Worm (Caenorhabditis elegans): Measurements from ENCODE around the gene ceh-58.

Gene ceh-58

ce11 chrII:10379546-10379945 lies 10.1 kb upstream of the ceh-58 start:
- TF ChIP-seq C34F6.9 (tag; optimal IDR thresholded peaks at IDR 0.05) (peak; percentile 28), aly-2 (tag; optimal IDR thresholded peaks at IDR 0.05) (no peak), unc-55 (GFP tag; optimal IDR thresholded peaks at IDR 0.05) (peak; percentile 27), sma-9 (GFP tag; optimal IDR thresholded peaks at IDR 0.05) (no peak), sma-9 (tag; optimal IDR thresholded peaks at IDR 0.05) (no peak)

- TF ChIP-seq lsy-2 (tag; optimal IDR thresholded peaks at IDR 0.05) (peak in 1 of 2 experiments; percentile 17), nhr-237 (tag; optimal IDR thresholded peaks at IDR 0.05) (no peak), lin-39 (tag; optimal IDR thresholded peaks at IDR 0.05) (no peak), unc-39 (tag; optimal IDR thresholded peaks at IDR 0.05) (no peak)
These were observed 8.5 kb upstream of the ceh-58 start for ce11 chrII:10377901-10378300.

ce11 chrII:10374776-10375175 lies 5.4 kb upstream of the ceh-58 start:
- no peak for TF ChIP-seq nhr-11 (tag; optimal IDR thresholded peaks at IDR 0.05)
- no peak for TF ChIP-seq nhr-25 (tag; optimal IDR thresholded peaks at IDR 0.05)
- TF ChIP-seq gmeb-1 (tag; optimal IDR thresholded peaks at IDR 0.05): no peak
- TF ChIP-seq egl-27 (tag; optimal IDR thresholded peaks at IDR 0.05): no peak
- no peak for TF ChIP-seq lin-39 (tag; optimal IDR thresholded peaks at IDR 0.05)
- no peak for TF ChIP-seq unc-39 (tag; optimal IDR thresholded peaks at IDR 0.05)
- TF ChIP-seq unc-55 (GFP tag; optimal IDR thresholded peaks at IDR 0.05): no peak

ce11 chrII:10373536-10374169 lies 4.3 kb upstream of the ceh-58 start:
- TF ChIP-seq C34F6.9 (tag; optimal IDR thresholded peaks at IDR 0.05): peak; percentile 32
- peak in 1 of 2 experiments; percentile 5 for TF ChIP-seq lsy-2 (tag; optimal IDR thresholded peaks at IDR 0.05)
- TF ChIP-seq nhr-25 (tag; optimal IDR thresholded peaks at IDR 0.05): peak; percentile 60
- TF ChIP-seq skn-1 (tag; optimal IDR thresholded peaks at IDR 0.05): no peak
- TF ChIP-seq nhr-12 (tag; optimal IDR thresholded peaks at IDR 0.05): no peak
- TF ChIP-seq sem-4 (tag; optimal IDR thresholded peaks at IDR 0.05): peak; percentile 58

- TF ChIP-seq fos-1 (tag; optimal IDR thresholded peaks at IDR 0.05) (peak; percentile 14), nhr-12 (tag; optimal IDR thresholded peaks at IDR 0.05) (no peak), gmeb-1 (tag; optimal IDR thresholded peaks at IDR 0.05) (no peak), unc-55 (GFP tag; optimal IDR thresholded peaks at IDR 0.05) (no peak), skn-1 (tag; optimal IDR thresholded peaks at IDR 0.05) (peak; percentile 11)
These were observed 3.6 kb upstream of the ceh-58 start for ce11 chrII:10373016-10373415.

- TF ChIP-seq lin-13 (GFP tag; optimal IDR thresholded peaks at IDR 0.05) (no peak), unc-55 (GFP tag; optimal IDR thresholded peaks at IDR 0.05) (peak; percentile 43), elt-1 (tag; optimal IDR thresholded peaks at IDR 0.05) (no peak), egl-27 (tag; optimal IDR thresholded peaks at IDR 0.05) (no peak), nhr-12 (tag; optimal IDR thresholded peaks at IDR 0.05) (no peak), nhr-21 (tag; optimal IDR thresholded peaks at IDR 0.05) (no peak), F13H6.1 (tag; optimal IDR thresholded peaks at IDR 0.05) (no peak), nhr-25 (tag; optimal IDR thresholded peaks at IDR 0.05) (no peak), nhr-129 (tag; optimal IDR thresholded peaks at IDR 0.05) (peak; percentile 18), dmd-4 (tag; optimal IDR thresholded peaks at IDR 0.05) (no peak), unc-39 (tag; optimal IDR thresholded peaks at IDR 0.05) (no peak), Y55F3AM.14 (GFP tag; optimal IDR thresholded peaks at IDR 0.05) (no peak), snpc-4 (tag; optimal IDR thresholded peaks at IDR 0.05) (no peak), crh-2 (tag; optimal IDR thresholded peaks at IDR 0.05) (no peak), sma-9 (GFP tag; optimal IDR thresholded peaks at IDR 0.05) (no peak), sma-9 (tag; optimal IDR thresholded peaks at IDR 0.05) (no peak), lsy-2 (tag; optimal IDR thresholded peaks at IDR 0.05) (peak in 1 of 2 experiments; percentile 31), C34F6.9 (tag; optimal IDR thresholded peaks at IDR 0.05) (peak; percentile 41), mab-5 (tag; optimal IDR thresholded peaks at IDR 0.05) (no peak), ama-1 (optimal IDR thresholded peaks at IDR 0.05) (no peak), elt-3 (tag; optimal IDR thresholded peaks at IDR 0.05) (no peak), lin-39 (tag; optimal IDR thresholded peaks at IDR 0.05) (no peak), nhr-77 (tag; optimal IDR thresholded peaks at IDR 0.05) (no peak), sem-4 (tag; optimal IDR thresholded peaks at IDR 0.05) (peak; percentile 11)
These were observed 1.4 kb upstream of the ceh-58 start for ce11 chrII:10370826-10371225.

ce11 chrII:10367202-10367601 lies 2.2 kb downstream of the ceh-58 start, which contains the start of gene ceh-57:
Gene ceh-57 (minus strand): TSS chrII:10367296.
- TF ChIP-seq nhr-25 (tag; optimal IDR thresholded peaks at IDR 0.05) (no peak), nhr-237 (tag; optimal IDR thresholded peaks at IDR 0.05) (no peak), R02D3.7 (tag; optimal IDR thresholded peaks at IDR 0.05) (no peak), aly-2 (tag; optimal IDR thresholded peaks at IDR 0.05) (no peak), snpc-4 (tag; optimal IDR thresholded peaks at IDR 0.05) (no peak), dmd-4 (tag; optimal IDR thresholded peaks at IDR 0.05) (no peak)
